Fruit fly (Drosophila melanogaster) whole organism, embryonic: ENCODE data around the gene spg.
A peak's percentile ranks its signal among the peaks of the same experiment; 100 is the strongest.

Experiments
- CG10979 ChIP-seq: fragments of 200-800 bp; sonication (Bioruptor generic); optimal IDR thresholded peaks from 2 replicates; lab custom pipeline; 2018; ENCODE audit warnings: missing biosample characterization, mild to moderate bottlenecking, missing genetic modification characterization, moderate library complexity
- CG11723 ChIP-seq: fragments of 200-800 bp; sonication (Bioruptor generic); optimal IDR thresholded peaks from 2 replicates; lab custom pipeline; 2017; ENCODE audit warnings: missing biosample characterization, mild to moderate bottlenecking, missing genetic modification characterization
- CG12071 ChIP-seq: fragments of 200-800 bp; sonication (Bioruptor generic); optimal IDR thresholded peaks from 3 replicates; lab custom pipeline; 2018; ENCODE audit warnings: missing biosample characterization, mild to moderate bottlenecking, missing genetic modification characterization
- CG12659 ChIP-seq: fragments of 200-800 bp; sonication (Bioruptor generic); optimal IDR thresholded peaks from 3 replicates; lab custom pipeline; 2017; ENCODE audit warnings: mild to moderate bottlenecking, missing biosample characterization, missing genetic modification reagents, missing genetic modification characterization
- CG12744 ChIP-seq: fragments of 200-800 bp; sonication (Bioruptor generic); optimal IDR thresholded peaks from 2 replicates; lab custom pipeline; 2016; ENCODE audit warnings: missing biosample characterization, missing genetic modification characterization
- CG14710 ChIP-seq: fragments of 200-800 bp; sonication (Bioruptor generic); optimal IDR thresholded peaks from 3 replicates; lab custom pipeline; 2019; ENCODE audit warnings: missing biosample characterization, mild to moderate bottlenecking, missing genetic modification characterization, moderate library complexity
- CG18599 ChIP-seq: fragments of 200-800 bp; sonication (Bioruptor generic); optimal IDR thresholded peaks from 3 replicates; lab custom pipeline; 2017; ENCODE audit warnings: missing biosample characterization, missing genetic modification characterization, mild to moderate bottlenecking, moderate library complexity, missing genetic modification reagents
- CG30403 ChIP-seq: fragments of 200-800 bp; sonication (Bioruptor generic); optimal IDR thresholded peaks from 3 replicates; lab custom pipeline; 2016; ENCODE audit warnings: missing biosample characterization, missing genetic modification characterization
- CG33213 ChIP-seq: fragments of 200-800 bp; sonication (Bioruptor generic); optimal IDR thresholded peaks from 3 replicates; lab custom pipeline; 2016; ENCODE audit warnings: missing biosample characterization, missing genetic modification characterization
- CG34376 ChIP-seq: fragments of 200-800 bp; sonication (Bioruptor generic); optimal IDR thresholded peaks from 2 replicates; lab custom pipeline; 2018; ENCODE audit warnings: missing biosample characterization, mild to moderate bottlenecking, missing genetic modification characterization
- CG3726 ChIP-seq: fragments of 200-800 bp; sonication (Bioruptor generic); IDR thresholded peaks from 3 replicates; pipeline ENCODE4, ENCODE4 v1.3.6; 2022; ENCODE audit warnings: missing biosample characterization, missing genetic modification characterization
- CG6765 ChIP-seq: fragments of 200-800 bp; sonication (Bioruptor generic); optimal IDR thresholded peaks from 3 replicates; lab custom pipeline; 2017; ENCODE audit warnings: missing biosample characterization, mild to moderate bottlenecking, missing genetic modification characterization
- CG8388 ChIP-seq: fragments of 200-800 bp; sonication (Bioruptor generic); optimal IDR thresholded peaks from 2 replicates; lab custom pipeline; 2019; ENCODE audit warnings: missing biosample characterization, mild to moderate bottlenecking, missing genetic modification characterization, moderate library complexity
- CHES-1-like ChIP-seq: fragments of 200-800 bp; sonication (Bioruptor generic); optimal IDR thresholded peaks from 2 replicates; lab custom pipeline; 2016; ENCODE audit warnings: missing biosample characterization, missing genetic modification characterization
- Dbx ChIP-seq: fragments of 200-800 bp; sonication (Bioruptor generic); IDR thresholded peaks from 3 replicates; pipeline ENCODE4 v1.3.6; 2022; ENCODE audit warnings: missing biosample characterization, missing genetic modification characterization
- E2f2 ChIP-seq: fragments of 200-800 bp; sonication (Bioruptor generic); IDR thresholded peaks from 2 replicates; pipeline ENCODE4 v1.3.6; 2022; ENCODE audit warnings: missing biosample characterization, missing genetic modification characterization
- Eip74EF ChIP-seq, 2 experiments: fragments of 200-800 bp in 1 of 2; fragments of >200 bp in 1 of 2; sonication (Bioruptor generic) in 1 of 2; optimal IDR thresholded peaks; 2 replicates each; lab custom pipeline; 2017 to 2019; ENCODE audit warnings: missing biosample characterization in 2 of 2, missing genetic modification characterization in 2 of 2, mild to moderate bottlenecking in 1 of 2, moderate library complexity in 1 of 2
- GATAe ChIP-seq: fragments of 200-800 bp; sonication (Bioruptor generic); conservative IDR thresholded peaks from 2 replicates; pipeline ENCODE4 v1.3.6; 2022; ENCODE audit warnings: missing biosample characterization, missing genetic modification characterization
- HHEX ChIP-seq: fragments of 200-800 bp; sonication (Bioruptor generic); optimal IDR thresholded peaks from 3 replicates; lab custom pipeline; 2017; ENCODE audit warnings: missing biosample characterization, mild to moderate bottlenecking, missing genetic modification characterization, missing genetic modification reagents
- Hey ChIP-seq: fragments of 200-800 bp; sonication (Bioruptor generic); optimal IDR thresholded peaks from 3 replicates; lab custom pipeline; 2018; ENCODE audit warnings: missing biosample characterization, mild to moderate bottlenecking, missing genetic modification characterization
- HmgZ ChIP-seq: fragments of 200-800 bp; sonication (Bioruptor generic); optimal IDR thresholded peaks from 2 replicates; lab custom pipeline; 2018; ENCODE audit warnings: missing biosample characterization, mild to moderate bottlenecking, missing genetic modification characterization
- Hr51 ChIP-seq, 2 experiments: fragments of 200-800 bp; sonication (Bioruptor generic); optimal IDR thresholded peaks; 2 replicates in 1 of 2; 3 replicates in 1 of 2; lab custom pipeline; 2016 to 2018; ENCODE audit warnings: missing biosample characterization in 2 of 2, missing genetic modification characterization in 2 of 2, mild to moderate bottlenecking in 1 of 2, moderate library complexity in 1 of 2
- Lpt ChIP-seq: fragments of >200 bp; optimal IDR thresholded peaks from 2 replicates; lab custom pipeline; 2018; ENCODE audit warnings: missing biosample characterization, missing genetic modification characterization
- MESR4 ChIP-seq: fragments of 200-800 bp; sonication (Bioruptor generic); optimal IDR thresholded peaks from 2 replicates; lab custom pipeline; 2018; ENCODE audit warnings: missing biosample characterization, mild to moderate bottlenecking, missing genetic modification characterization, moderate library complexity
- Optix ChIP-seq: fragments of 200-800 bp; sonication (Bioruptor generic); IDR thresholded peaks from 3 replicates; pipeline ENCODE4 v1.3.6; 2022; ENCODE audit warnings: missing biosample characterization, missing genetic modification characterization
- PHDP ChIP-seq: fragments of 200-800 bp; sonication (Bioruptor generic); optimal IDR thresholded peaks from 3 replicates; lab custom pipeline; 2018; ENCODE audit warnings: missing biosample characterization, mild to moderate bottlenecking, missing genetic modification characterization, moderate library complexity
- Pdp1 ChIP-seq, 2 experiments: fragments of 200-800 bp; sonication (Bioruptor generic); optimal IDR thresholded peaks; 3 replicates each; lab custom pipeline; 2016; ENCODE audit warnings: missing biosample characterization in 2 of 2, missing genetic modification characterization in 2 of 2, mild to moderate bottlenecking in 1 of 2, moderate library complexity in 1 of 2
- Sox100B ChIP-seq: fragments of 200-800 bp; sonication (Bioruptor generic); optimal IDR thresholded peaks from 3 replicates; lab custom pipeline; 2018; ENCODE audit warnings: missing biosample characterization, mild to moderate bottlenecking, missing genetic modification characterization
- Spps ChIP-seq: fragments of 200-800 bp; sonication (Bioruptor generic); optimal IDR thresholded peaks from 2 replicates; lab custom pipeline; 2018; ENCODE audit warnings: missing biosample characterization, mild to moderate bottlenecking, missing genetic modification characterization
- ab ChIP-seq: fragments of 200-800 bp; sonication (Bioruptor generic); optimal IDR thresholded peaks from 2 replicates; lab custom pipeline; 2016; ENCODE audit warnings: missing biosample characterization, missing genetic modification characterization
- amos ChIP-seq: fragments of 200-800 bp; sonication (Bioruptor generic); IDR thresholded peaks from 2 replicates; pipeline ENCODE4 v1.3.6; 2022; ENCODE audit warnings: missing biosample characterization, missing genetic modification characterization; ENCODE audit not compliant: partially characterized antibody
- ara ChIP-seq: fragments of 200-800 bp; sonication (Bioruptor generic); IDR thresholded peaks from 2 replicates; pipeline ENCODE4 v1.3.6; 2022; ENCODE audit warnings: missing biosample characterization, missing genetic modification characterization
- cas ChIP-seq: fragments of 200-800 bp; sonication (Bioruptor generic); IDR thresholded peaks from 2 replicates; pipeline ENCODE4 v1.3.6; 2022; ENCODE audit warnings: missing biosample characterization, missing genetic modification characterization
- crol ChIP-seq: fragments of 200-800 bp; sonication (Bioruptor generic); IDR thresholded peaks from 2 replicates; pipeline ENCODE4 v1.3.6; 2022; ENCODE audit warnings: missing biosample characterization, missing genetic modification characterization
- ems ChIP-seq: fragments of 200-800 bp; sonication (Bioruptor generic); optimal IDR thresholded peaks from 3 replicates; lab custom pipeline; 2016; ENCODE audit warnings: missing biosample characterization, missing genetic modification characterization
- en ChIP-seq: fragments of 200-800 bp; sonication (Bioruptor generic); optimal IDR thresholded peaks from 2 replicates; lab custom pipeline; 2016; ENCODE audit warnings: missing biosample characterization, missing genetic modification characterization
- ewg ChIP-seq: fragments of 200-800 bp; sonication (Bioruptor generic); optimal IDR thresholded peaks from 3 replicates; lab custom pipeline; 2017; ENCODE audit warnings: mild to moderate bottlenecking, missing biosample characterization, missing genetic modification reagents, missing genetic modification characterization
- eyg ChIP-seq: fragments of 200-800 bp; sonication (Bioruptor generic); optimal IDR thresholded peaks from 3 replicates; lab custom pipeline; 2016; ENCODE audit warnings: missing biosample characterization, missing genetic modification characterization
- fu2 ChIP-seq: fragments of 200-800 bp; sonication (Bioruptor generic); optimal IDR thresholded peaks from 2 replicates; lab custom pipeline; 2016; ENCODE audit warnings: missing biosample characterization, missing genetic modification characterization
- gt ChIP-seq: fragments of 200-800 bp; sonication (Bioruptor generic); IDR thresholded peaks from 2 replicates; pipeline ENCODE4 v1.3.6; 2022; ENCODE audit warnings: missing biosample characterization, missing genetic modification characterization
- jumu ChIP-seq: fragments of 200-800 bp; sonication (Bioruptor generic); optimal IDR thresholded peaks from 3 replicates; lab custom pipeline; 2016; ENCODE audit warnings: missing biosample characterization, missing genetic modification characterization
- lmd ChIP-seq: fragments of 200-800 bp; sonication (Bioruptor generic); IDR thresholded peaks from 2 replicates; pipeline ENCODE4 v1.3.6; 2022; ENCODE audit warnings: missing biosample characterization, missing genetic modification characterization
- lola ChIP-seq, 3 experiments: fragments of >200 bp in 2 of 3; fragments of 200-800 bp in 1 of 3; sonication (Bioruptor generic) in 1 of 3; optimal IDR thresholded peaks; 2 replicates each; lab custom pipeline; 2017 to 2019; ENCODE audit warnings: missing biosample characterization in 3 of 3, missing genetic modification characterization in 3 of 3, mild to moderate bottlenecking in 1 of 3, moderate library complexity in 1 of 3
- otp ChIP-seq: fragments of 200-800 bp; sonication (Bioruptor generic); IDR thresholded peaks from 3 replicates; pipeline ENCODE4, ENCODE4 v1.3.6; 2022; ENCODE audit warnings: missing biosample characterization, missing genetic modification characterization
- ro ChIP-seq: fragments of 200-800 bp; sonication (Bioruptor generic); IDR thresholded peaks from 2 replicates; pipeline ENCODE4 v1.3.6; 2022; ENCODE audit warnings: missing biosample characterization, missing genetic modification characterization
- sim ChIP-seq: fragments of 200-800 bp; sonication (Bioruptor generic); IDR thresholded peaks from 2 replicates; pipeline ENCODE4 v1.3.6; 2022; ENCODE audit warnings: missing biosample characterization, missing genetic modification characterization
- sisA ChIP-seq: fragments of 200-800 bp; sonication (Bioruptor generic); IDR thresholded peaks from 2 replicates; pipeline ENCODE4 v1.3.6; 2022; ENCODE audit warnings: missing biosample characterization, missing genetic modification characterization
- sob ChIP-seq: fragments of 200-800 bp; sonication (Bioruptor generic); IDR thresholded peaks from 2 replicates; pipeline ENCODE4 v1.3.6; 2022; ENCODE audit warnings: missing biosample characterization, missing genetic modification characterization
- ssp ChIP-seq: fragments of 200-800 bp; sonication (Bioruptor generic); IDR thresholded peaks from 2 replicates; pipeline ENCODE4 v1.3.6; 2022; ENCODE audit warnings: missing biosample characterization, missing genetic modification characterization
- tap ChIP-seq: fragments of 200-800 bp; optimal IDR thresholded peaks from 3 replicates; lab custom pipeline; 2019; ENCODE audit warnings: missing biosample characterization, mild to moderate bottlenecking, missing genetic modification characterization, moderate library complexity

Gene spg

dm6 chr3R:28847547-28848316 is 2.7 kb downstream of the spg start (continued):
- peak; percentile 31 for TF ChIP-seq CG14710
- TF ChIP-seq CG10979 (tag; lab: Kevin White, UChicago): peak; percentile 28
- TF ChIP-seq lola (GFP tag; optimal IDR thresholded peaks at IDR 0.05; lab: Kevin White, UChicago): peak in 1 of 3 experiments; percentile 45
- no peak for TF ChIP-seq Optix
- TF ChIP-seq Sox100B (GFP tag; lab: Kevin White, UChicago): peak; percentile 28
- no peak for TF ChIP-seq MESR4 (GFP tag; lab: Kevin White, UChicago)
- TF ChIP-seq Spps (tag; lab: Kevin White, UChicago): no peak
- no peak for TF ChIP-seq Eip74EF (GFP tag; optimal IDR thresholded peaks at IDR 0.05; lab: Kevin White, UChicago)
- TF ChIP-seq CG12659: no peak
- no peak for TF ChIP-seq ems
- TF ChIP-seq GATAe (GFP tag; lab: Robert Waterston, UW): no peak
- TF ChIP-seq Pdp1 (GFP tag; optimal IDR thresholded peaks at IDR 0.05; lab: Kevin White, UChicago): no peak
- TF ChIP-seq ara (GFP tag; lab: Robert Waterston, UW): no peak
- TF ChIP-seq HHEX: no peak
- TF ChIP-seq CG34376: no peak
- TF ChIP-seq PHDP (tag; lab: Kevin White, UChicago): peak; percentile 32
- peak; percentile 84 for TF ChIP-seq Hey (tag; lab: Kevin White, UChicago)
- no peak for TF ChIP-seq sisA (GFP tag; lab: Robert Waterston, UW)
- TF ChIP-seq tap (tag; lab: Kevin White, UChicago): peak; percentile 8
- no peak for TF ChIP-seq CG18599 (GFP tag; lab: Kevin White, UChicago)
- no peak for TF ChIP-seq Dbx (GFP tag; lab: Robert Waterston, UW)
- TF ChIP-seq en (GFP tag; lab: Kevin White, UChicago): no peak
- no peak for TF ChIP-seq ro (GFP tag; lab: Robert Waterston, UW)
- no peak for TF ChIP-seq CG6765
- no peak for TF ChIP-seq sim
- TF ChIP-seq Lpt (GFP tag; lab: Kevin White, UChicago): no peak
- no peak for TF ChIP-seq cas
- no peak for TF ChIP-seq sob (GFP tag; lab: Robert Waterston, UW)
- no peak for TF ChIP-seq ab (GFP tag; lab: Kevin White, UChicago)
- peak in 1 of 2 experiments; percentile 8 for TF ChIP-seq Hr51 (GFP tag; optimal IDR thresholded peaks at IDR 0.05; lab: Kevin White, UChicago)
- TF ChIP-seq CG12744: no peak
- TF ChIP-seq crol (GFP tag; lab: Robert Waterston, UW): no peak
- TF ChIP-seq ewg (GFP tag; lab: Kevin White, UChicago): no peak
- no peak for TF ChIP-seq CG11723
- TF ChIP-seq E2f2 (GFP tag; lab: Robert Waterston, UW): no peak
- TF ChIP-seq ssp: no peak
- no peak for TF ChIP-seq jumu (GFP tag; lab: Kevin White, UChicago)
- TF ChIP-seq CG30403 (GFP tag; lab: Kevin White, UChicago): peak; percentile 14
- no peak for TF ChIP-seq gt (GFP tag; lab: Robert Waterston, UW)
- TF ChIP-seq otp (GFP tag; lab: Robert Waterston, UW): no peak
- TF ChIP-seq fu2 (GFP tag; lab: Kevin White, UChicago): no peak
- TF ChIP-seq CG8388 (GFP tag; lab: Kevin White, UChicago): peak; percentile 29
- no peak for TF ChIP-seq eyg (GFP tag; lab: Kevin White, UChicago)
- TF ChIP-seq CG3726 (GFP tag; lab: Robert Waterston, UW): no peak
- TF ChIP-seq CG12071: no peak
- no peak for TF ChIP-seq amos
- TF ChIP-seq HmgZ (tag; lab: Kevin White, UChicago): no peak
- TF ChIP-seq CHES-1-like: no peak
- no peak for TF ChIP-seq CG33213 (GFP tag; lab: Kevin White, UChicago)
- no peak for TF ChIP-seq lmd (GFP tag; lab: Robert Waterston, UW)
